Worm (Caenorhabditis elegans) whole organism, L3 larva: Measurements from ENCODE around the gene clec-4.

Source experiments
- fkh-10 ChIP-seq: sonication (generic microtip); optimal IDR thresholded peaks from 2 replicates; lab custom pipeline; 2017; ENCODE audit warnings: missing biosample characterization, missing genetic modification reagents, missing genetic modification characterization
- fos-1 ChIP-seq: fragments of 150-350 bp; optimal IDR thresholded peaks from 2 replicates; lab custom pipeline; 2014; ENCODE audit warnings: missing biosample characterization, missing genetic modification characterization
- lin-15B ChIP-seq: fragments of 150-350 bp; optimal IDR thresholded peaks from 2 replicates; lab custom pipeline; 2014; ENCODE audit warnings: missing biosample characterization, missing genetic modification characterization
- nhr-11 ChIP-seq: fragments of 150-350 bp; optimal IDR thresholded peaks from 2 replicates; lab custom pipeline; 2014; ENCODE audit warnings: missing biosample characterization, missing genetic modification characterization
- unc-39 ChIP-seq: sonication (generic microtip); optimal IDR thresholded peaks from 4 replicates; lab custom pipeline; 2017; ENCODE audit warnings: missing biosample characterization, missing genetic modification characterization
- ztf-11 ChIP-seq: fragments of 150-350 bp; optimal IDR thresholded peaks from 2 replicates; lab custom pipeline; 2014; ENCODE audit warnings: missing biosample characterization, missing genetic modification characterization

ce11 chrII:12622843-12623242, 41.9 kb upstream of the clec-4 start:
- no peak for TF ChIP-seq fos-1 (tag; lab: Kevin White, UChicago)
- no peak for TF ChIP-seq lin-15B
- TF ChIP-seq nhr-11, result no peak
- TF ChIP-seq unc-39 (tag; lab: Kevin White, UChicago), result no peak
- TF ChIP-seq fkh-10 (GFP tag; lab: Kevin White, UChicago), result no peak
- no peak for TF ChIP-seq ztf-11 (tag; lab: Kevin White, UChicago)
